Worm (Caenorhabditis elegans) whole organism, midembryonic: ENCODE results near the gene frpr-8.

Experiments
- cog-1 ChIP-seq: sonication (generic microtip); optimal IDR thresholded peaks from 2 replicates; lab custom pipeline; 2016; ENCODE audit warnings: missing genetic modification characterization, missing compliant biosample characterization
- flt-1 ChIP-seq: fragments of 200-800 bp; sonication (Bioruptor generic); IDR thresholded peaks from 2 replicates; pipeline ENCODE4 v1.3.6; 2022; ENCODE audit warnings: missing genetic modification characterization, missing compliant biosample characterization
- tab-1 ChIP-seq: fragments of 200-800 bp; sonication (Bioruptor generic); IDR thresholded peaks from 2 replicates; pipeline ENCODE4 v1.3.6; 2022; ENCODE audit warnings: missing genetic modification characterization, missing compliant biosample characterization
- ztf-23 ChIP-seq: fragments of 200-800 bp; sonication (Bioruptor generic); IDR thresholded peaks from 2 replicates; pipeline ENCODE4 v1.3.6; 2022; ENCODE audit warnings: missing genetic modification reagents, missing genetic modification characterization, missing compliant biosample characterization

DNA sequence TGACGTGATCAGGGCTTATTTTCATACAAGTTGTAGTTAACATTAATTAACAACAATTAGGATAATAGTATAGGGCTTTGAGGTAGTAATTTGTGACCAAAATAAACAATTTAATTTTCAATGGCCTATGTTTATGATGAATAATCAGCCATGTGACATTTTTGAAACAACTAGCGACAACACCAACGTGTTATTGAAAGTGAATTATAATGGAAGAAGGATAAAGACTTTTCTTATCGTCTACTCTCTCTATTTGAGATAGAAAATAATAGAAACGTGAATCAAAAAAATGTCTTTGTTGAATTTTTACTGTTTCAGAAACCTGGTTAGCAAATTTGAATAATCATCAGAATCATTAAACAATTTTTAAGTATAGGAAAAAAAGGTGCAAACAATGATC, 40.2 kb downstream of the frpr-8 start:
- TF ChIP-seq flt-1 (GFP tag; lab: Robert Waterston, UW) (no peak), tab-1 (GFP tag; lab: Robert Waterston, UW) (no peak), ztf-23 (GFP tag; lab: Robert Waterston, UW) (no peak), cog-1 (no peak)
